Worm (Caenorhabditis elegans) whole organism, late embryonic: Measurements from ENCODE around the gene B0496.6.

Source experiments
- T23F11.4 ChIP-seq: fragments of 200-800 bp; sonication (Bioruptor generic); optimal IDR thresholded peaks from 2 replicates; lab custom pipeline; 2018; ENCODE audit warnings: mild to moderate bottlenecking, missing genetic modification characterization, missing compliant biosample characterization
- ama-1 ChIP-seq: fragments of 150-350 bp; optimal IDR thresholded peaks from 2 replicates; lab custom pipeline; 2014
- ceh-14 ChIP-seq: sonication (generic microtip); optimal IDR thresholded peaks from 2 replicates; lab custom pipeline; 2016; ENCODE audit warnings: missing genotype, missing genetic modification characterization, missing compliant biosample characterization
- ceh-2 ChIP-seq: sonication (generic microtip); optimal IDR thresholded peaks from 2 replicates; lab custom pipeline; 2016; ENCODE audit warnings: missing genotype, missing genetic modification characterization, missing compliant biosample characterization
- ceh-30 ChIP-seq: fragments of 150-350 bp; optimal IDR thresholded peaks from 2 replicates; lab custom pipeline; 2014; ENCODE audit warnings: missing biosample characterization, missing genetic modification characterization
- ceh-31 ChIP-seq: sonication (generic microtip); optimal IDR thresholded peaks from 2 replicates; lab custom pipeline; 2016; ENCODE audit warnings: missing genetic modification characterization, missing compliant biosample characterization
- ceh-45 ChIP-seq: fragments of 200-800 bp; sonication (Bioruptor generic); IDR thresholded peaks from 2 replicates; pipeline ENCODE4 v1.3.6; 2022; ENCODE audit warnings: missing genetic modification reagents, missing genetic modification characterization, missing compliant biosample characterization
- ceh-48 ChIP-seq: sonication (generic microtip); optimal IDR thresholded peaks from 2 replicates; lab custom pipeline; 2016; ENCODE audit warnings: missing genetic modification characterization, inconsistent platforms, missing compliant biosample characterization
- ceh-6 ChIP-seq: fragments of 200-800 bp; sonication (Bioruptor generic); optimal IDR thresholded peaks from 2 replicates; lab custom pipeline; 2018; ENCODE audit warnings: mild to moderate bottlenecking, missing genetic modification characterization, missing compliant biosample characterization
- che-1 ChIP-seq: sonication (generic microtip); optimal IDR thresholded peaks from 2 replicates; lab custom pipeline; 2016; ENCODE audit warnings: mild to moderate bottlenecking, missing genetic modification characterization, missing compliant biosample characterization
- elt-4 ChIP-seq: sonication (generic microtip); optimal IDR thresholded peaks from 2 replicates; lab custom pipeline; 2016; ENCODE audit warnings: missing genetic modification characterization, missing compliant biosample characterization
- ets-4 ChIP-seq: sonication (generic microtip); optimal IDR thresholded peaks from 2 replicates; lab custom pipeline; 2016; ENCODE audit warnings: missing genetic modification characterization, missing compliant biosample characterization
- fkh-6 ChIP-seq: sonication (generic microtip); optimal IDR thresholded peaks from 2 replicates; lab custom pipeline; 2016; ENCODE audit warnings: missing genetic modification characterization, missing compliant biosample characterization
- hlh-30 ChIP-seq: sonication (generic microtip); optimal IDR thresholded peaks from 2 replicates; lab custom pipeline; 2017; ENCODE audit warnings: antibody characterized with exemption, missing genetic modification characterization, missing compliant biosample characterization; ENCODE audit not compliant: insufficient read depth
- hlh-6 ChIP-seq: sonication (generic microtip); optimal IDR thresholded peaks from 2 replicates; lab custom pipeline; 2016; ENCODE audit warnings: missing genotype, missing genetic modification characterization, missing compliant biosample characterization
- hlh-8 ChIP-seq: sonication (generic microtip); optimal IDR thresholded peaks from 2 replicates; lab custom pipeline; 2016; ENCODE audit warnings: missing genotype, missing genetic modification characterization, missing compliant biosample characterization
- mec-3 ChIP-seq: sonication (generic microtip); optimal IDR thresholded peaks from 2 replicates; lab custom pipeline; 2016; ENCODE audit warnings: borderline replicate concordance, missing genetic modification characterization, missing compliant biosample characterization
- nfya-1 ChIP-seq: sonication (generic microtip); optimal IDR thresholded peaks from 2 replicates; lab custom pipeline; 2017; ENCODE audit warnings: missing genetic modification characterization, mild to moderate bottlenecking, missing compliant biosample characterization, antibody characterized with exemption, moderate library complexity
- nhr-11 ChIP-seq: fragments of 150-350 bp; optimal IDR thresholded peaks from 2 replicates; lab custom pipeline; 2014; ENCODE audit warnings: missing biosample characterization, missing genetic modification characterization
- nhr-232 ChIP-seq: sonication (generic microtip); optimal IDR thresholded peaks from 2 replicates; lab custom pipeline; 2016; ENCODE audit warnings: missing genetic modification characterization, missing compliant biosample characterization
- npax-4 ChIP-seq: sonication (generic microtip); optimal IDR thresholded peaks from 2 replicates; lab custom pipeline; 2016; ENCODE audit warnings: missing genetic modification characterization, missing compliant biosample characterization
- pag-3 ChIP-seq: sonication (generic microtip); optimal IDR thresholded peaks from 2 replicates; lab custom pipeline; 2016; ENCODE audit warnings: missing compliant biosample characterization, missing genetic modification characterization, borderline replicate concordance
- pha-2 ChIP-seq: sonication (generic microtip); optimal IDR thresholded peaks from 2 replicates; lab custom pipeline; 2017; ENCODE audit warnings: mild to moderate bottlenecking, missing genetic modification characterization, missing compliant biosample characterization
- pha-4 ChIP-seq: fragments of 150-350 bp; optimal IDR thresholded peaks from 2 replicates; lab custom pipeline; 2018; ENCODE audit warnings: missing biosample characterization, missing genetic modification reagents, missing genetic modification characterization
- ref-2 ChIP-seq: sonication (generic microtip); optimal IDR thresholded peaks from 2 replicates; lab custom pipeline; 2016; ENCODE audit warnings: missing genetic modification characterization, missing compliant biosample characterization
- sdc-2 ChIP-seq: sonication (generic microtip); optimal IDR thresholded peaks from 2 replicates; lab custom pipeline; 2016; ENCODE audit warnings: missing genotype, missing genetic modification characterization, missing compliant biosample characterization
- sox-2 ChIP-seq: fragments of 200-800 bp; sonication (Bioruptor generic); IDR thresholded peaks from 2 replicates; pipeline ENCODE4 v1.3.6; 2022; ENCODE audit warnings: missing genetic modification reagents, missing genetic modification characterization, missing compliant biosample characterization
- sox-4 ChIP-seq: sonication (generic microtip); optimal IDR thresholded peaks from 2 replicates; lab custom pipeline; 2017; ENCODE audit warnings: mild to moderate bottlenecking, missing genetic modification characterization, inconsistent platforms, missing compliant biosample characterization
- syd-9 ChIP-seq: sonication (generic microtip); optimal IDR thresholded peaks from 2 replicates; lab custom pipeline; 2016; ENCODE audit warnings: mild to moderate bottlenecking, missing genetic modification characterization, moderate library complexity, missing compliant biosample characterization
- tbx-7 ChIP-seq: sonication (generic microtip); optimal IDR thresholded peaks from 2 replicates; lab custom pipeline; 2016; ENCODE audit warnings: missing genotype, missing genetic modification characterization, missing compliant biosample characterization
- unc-3 ChIP-seq, 2 experiments: fragments of 200-800 bp in 1 of 2; sonication (Bioruptor generic) in 1 of 2; sonication (generic microtip) in 1 of 2; conservative IDR thresholded peaks in 1 of 2; optimal IDR thresholded peaks in 1 of 2; 2 replicates each; pipeline versions ENCODE4 v1.3.6 to Lab custom; 2016 to 2022; ENCODE audit warnings: missing compliant biosample characterization in 2 of 2, missing genetic modification characterization in 2 of 2, missing genetic modification reagents in 1 of 2
- unc-42 ChIP-seq: sonication (generic microtip); optimal IDR thresholded peaks from 2 replicates; lab custom pipeline; 2016; ENCODE audit warnings: missing genotype, missing genetic modification characterization, missing compliant biosample characterization
- unc-55 ChIP-seq: sonication (generic microtip); optimal IDR thresholded peaks from 2 replicates; lab custom pipeline; 2017; ENCODE audit warnings: missing biosample characterization, missing genetic modification reagents, missing genetic modification characterization
- unc-86 ChIP-seq: sonication (generic microtip); optimal IDR thresholded peaks from 2 replicates; lab custom pipeline; 2016; ENCODE audit warnings: missing genetic modification characterization, missing compliant biosample characterization

B0496.6 gene

ce11 chrIV:7445995-7446394, 27.1 kb downstream of the B0496.6 start, which contains the start of gene B0496.1:
B0496.1 (plus strand) TSS chrIV:7446295.
- TF ChIP-seq mec-3 (tag; lab: Kevin White, UChicago) (no peak), pag-3 (tag; lab: Kevin White, UChicago) (no peak), unc-55 (no peak), ceh-48 (tag; lab: Kevin White, UChicago) (no peak), hlh-6 (tag; lab: Kevin White, UChicago) (no peak), pha-2 (tag; lab: Kevin White, UChicago) (no peak), pha-4 (tag; lab: Kevin White, UChicago) (no peak), nfya-1 (tag; lab: Kevin White, UChicago) (no peak), T23F11.4 (GFP tag; lab: Kevin White, UChicago) (no peak), ceh-31 (no peak), hlh-8 (tag; lab: Kevin White, UChicago) (no peak), sox-2 (GFP tag; lab: Robert Waterston, UW) (no peak), unc-3 (GFP tag; conservative IDR thresholded peaks at IDR 0.05; lab: Robert Waterston, UW) (no peak), unc-3 (tag; optimal IDR thresholded peaks at IDR 0.05; lab: Kevin White, UChicago) (no peak), sox-4 (tag; lab: Kevin White, UChicago) (no peak), hlh-30 (tag; lab: Kevin White, UChicago) (no peak), npax-4 (tag; lab: Kevin White, UChicago) (no peak), nhr-232 (tag; lab: Kevin White, UChicago) (no peak)

ce11 chrIV:7447556-7447955, 28.6 kb downstream of the B0496.6 start, which contains the start of gene B0496.2:
B0496.2 (plus strand) TSS chrIV:7447856.
- TF ChIP-seq elt-4 (tag; lab: Kevin White, UChicago) (no peak), ceh-2 (tag; lab: Kevin White, UChicago) (no peak), nfya-1 (tag; lab: Kevin White, UChicago) (no peak)
- TF ChIP-seq, all 69 proteins: peak for 0

DNA sequence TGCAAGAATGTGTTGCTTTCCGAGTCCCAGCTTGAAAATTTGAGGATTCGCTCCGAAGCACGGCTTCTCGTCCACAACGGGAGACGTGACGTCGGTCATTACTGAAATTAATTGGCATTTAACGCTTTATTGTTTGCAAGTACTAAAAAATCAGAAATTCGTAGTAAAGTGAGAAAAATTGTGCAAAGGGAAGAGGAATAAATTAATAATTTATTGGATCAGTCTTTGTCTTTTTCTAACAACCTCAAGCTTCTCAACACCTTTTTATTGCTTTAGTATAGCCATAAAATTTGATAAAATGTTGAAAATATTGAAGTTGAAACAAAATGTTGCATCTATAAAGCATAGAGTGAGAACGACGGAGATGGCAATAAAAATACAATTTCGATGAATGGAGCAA, 32.4 kb downstream of the B0496.6 start, which contains the start of gene tes-1:
TSS of gene tes-1 (minus strand) at position 101 of the 400 bp plus-strand sequence.
- TF ChIP-seq unc-86 (tag; lab: Kevin White, UChicago) = no peak
- TF ChIP-seq ama-1 (lab: Kevin White, UChicago) = no peak
- no peak for TF ChIP-seq unc-55
- TF ChIP-seq ceh-31 = no peak
- no peak for TF ChIP-seq ceh-30 (tag; lab: Kevin White, UChicago)
- TF ChIP-seq ets-4 (tag; lab: Kevin White, UChicago) = no peak
- no peak for TF ChIP-seq fkh-6 (tag; lab: Kevin White, UChicago)
- no peak for TF ChIP-seq syd-9
- TF ChIP-seq che-1 (tag; lab: Kevin White, UChicago) = no peak

DNA sequence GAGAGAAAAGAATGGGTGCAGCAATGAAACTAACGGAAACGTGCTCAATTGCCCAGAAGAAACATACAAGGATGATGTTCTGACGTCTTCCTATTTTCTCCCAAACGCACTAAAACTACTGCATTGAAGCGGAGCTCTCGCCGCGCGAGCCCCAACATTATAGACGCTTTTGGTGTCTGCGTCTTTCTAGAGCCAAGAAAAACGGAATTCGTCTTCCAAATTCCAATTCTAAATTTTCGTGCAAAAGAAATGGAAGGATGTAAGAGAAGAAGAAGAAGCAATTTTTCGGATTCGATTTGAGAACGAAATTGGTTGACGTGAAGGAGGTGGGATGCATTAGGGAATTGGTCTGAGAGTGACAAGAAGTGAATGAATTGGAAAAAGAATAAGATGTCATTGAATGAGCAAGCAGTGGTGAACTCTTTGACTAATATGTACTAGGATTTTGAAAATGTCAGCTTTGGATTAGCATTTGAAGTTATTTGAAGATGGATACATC, 34.8 kb downstream of the B0496.6 start:
- peak; percentile 43 for TF ChIP-seq unc-42 (tag; lab: Kevin White, UChicago)
- TF ChIP-seq ceh-14 (tag; lab: Kevin White, UChicago) = peak; percentile 21
- TF ChIP-seq ceh-6 (GFP tag; lab: Kevin White, UChicago) = no peak
- no peak for TF ChIP-seq tbx-7
- peak; percentile 32 for TF ChIP-seq ceh-31

DNA sequence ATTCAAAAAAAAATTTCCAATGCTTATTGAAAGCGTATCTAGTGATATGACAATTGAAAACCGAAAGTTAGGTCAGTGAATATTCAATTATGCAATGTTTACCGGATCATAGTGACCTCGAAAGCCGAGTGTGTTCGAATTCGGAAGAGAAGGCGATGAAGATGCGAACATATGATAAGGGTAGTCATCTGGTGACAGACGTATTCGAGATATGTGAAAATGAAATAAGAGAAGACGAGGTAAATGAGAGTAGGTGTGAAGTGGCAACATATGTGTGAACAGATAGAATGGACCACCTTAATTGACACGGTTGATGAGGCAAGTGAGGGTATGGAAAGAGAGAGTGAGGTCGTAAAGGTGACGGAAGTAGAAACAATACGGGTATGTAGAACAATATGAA, 36.0 kb downstream of the B0496.6 start:
- TF ChIP-seq ref-2 (tag; lab: Kevin White, UChicago) (peak; percentile 6), nhr-11 (tag; lab: Kevin White, UChicago) (no peak), ceh-31 (peak; percentile 3)

DNA sequence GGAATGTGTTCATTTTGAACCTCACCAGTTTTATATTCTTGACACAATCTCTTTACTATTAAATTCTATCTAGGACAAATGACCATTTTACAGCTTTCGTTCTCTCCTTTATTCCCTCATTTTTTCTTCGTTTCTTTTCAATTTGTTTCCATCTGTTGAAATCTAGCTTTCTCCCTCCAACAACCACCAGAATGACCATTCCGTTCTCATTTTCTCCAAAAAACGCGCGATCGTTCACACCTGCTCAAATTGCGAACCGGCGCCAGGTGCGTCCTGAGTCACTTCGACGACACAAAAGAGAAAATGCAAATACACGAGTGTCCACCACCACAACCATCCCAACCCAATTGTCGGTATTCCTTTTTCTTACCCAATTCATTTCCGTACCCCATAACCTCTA, 37.3 kb downstream of the B0496.6 start, which contains the start of gene F13B6.1:
TSS of gene F13B6.1 (plus strand) at position 301 of the 400 bp plus-strand sequence.
- TF ChIP-seq ama-1 (lab: Kevin White, UChicago) (no peak), hlh-6 (tag; lab: Kevin White, UChicago) (no peak), sdc-2 (tag; lab: Kevin White, UChicago) (no peak), ceh-45 (GFP tag; lab: Robert Waterston, UW) (no peak), pha-4 (tag; lab: Kevin White, UChicago) (no peak)
